Worm (Caenorhabditis elegans) whole organism, young adult: ENCODE results near the gene nsy-4.

Source experiments
- B0261.1 ChIP-seq: sonication (generic microtip); optimal IDR thresholded peaks from 2 replicates; lab custom pipeline; 2016; ENCODE audit warnings: mild to moderate bottlenecking, missing genetic modification characterization, moderate library complexity, missing compliant biosample characterization
- F10E7.11 ChIP-seq: sonication (generic microtip); optimal IDR thresholded peaks from 2 replicates; lab custom pipeline; 2017; ENCODE audit warnings: mild to moderate bottlenecking, missing genetic modification characterization, moderate library complexity, missing compliant biosample characterization
- athp-1 ChIP-seq: sonication (generic microtip); optimal IDR thresholded peaks from 2 replicates; lab custom pipeline; 2017; ENCODE audit warnings: mild to moderate bottlenecking, missing genetic modification characterization, missing compliant biosample characterization
- lag-1 ChIP-seq: fragments of 200-800 bp; sonication (Bioruptor generic); IDR thresholded peaks from 2 replicates; pipeline ENCODE4 v1.3.6; 2022; ENCODE audit warnings: missing genetic modification reagents, missing genetic modification characterization, missing compliant biosample characterization
- lin-40 ChIP-seq: sonication (generic microtip); optimal IDR thresholded peaks from 2 replicates; lab custom pipeline; 2016; ENCODE audit warnings: missing genetic modification characterization, mild to moderate bottlenecking, missing compliant biosample characterization, missing genotype, missing genetic modification reagents
- tlf-1 ChIP-seq: fragments of 200-800 bp; sonication (Bioruptor generic); optimal IDR thresholded peaks from 2 replicates; lab custom pipeline; 2018; ENCODE audit warnings: mild to moderate bottlenecking, missing genetic modification characterization, missing compliant biosample characterization

DNA sequence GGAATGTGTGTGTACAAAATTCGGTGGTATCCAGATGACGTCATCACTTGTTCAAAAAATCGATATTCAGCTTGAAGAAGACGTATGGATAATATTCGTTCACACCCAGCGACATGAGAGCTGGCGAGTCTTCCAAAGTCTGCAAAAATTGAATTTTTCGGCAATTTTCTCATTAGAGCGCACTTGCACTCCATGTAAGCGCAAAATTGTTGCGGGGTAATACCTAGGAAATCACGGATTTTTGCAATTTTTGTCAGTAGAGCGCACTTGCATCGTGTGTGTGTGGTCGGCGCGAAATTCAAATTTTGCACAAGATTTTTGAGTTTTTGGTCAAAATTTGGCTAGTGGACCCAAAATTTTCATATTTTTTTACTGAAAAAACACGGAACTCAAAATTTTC, 14.9 kb upstream of the nsy-4 start:
- no peak for TF ChIP-seq F10E7.11 (tag; lab: Kevin White, UChicago)
- no peak for TF ChIP-seq lag-1 (GFP tag; lab: Robert Waterston, UW)
- TF ChIP-seq athp-1 = no peak
- no peak for TF ChIP-seq lin-40 (tag; lab: Kevin White, UChicago)
- TF ChIP-seq tlf-1 (GFP tag; lab: Kevin White, UChicago) = no peak
- TF ChIP-seq B0261.1 (tag; lab: Kevin White, UChicago) = no peak
